Fruit fly (Drosophila melanogaster): ENCODE measurements around the gene CG42813.

DNA sequence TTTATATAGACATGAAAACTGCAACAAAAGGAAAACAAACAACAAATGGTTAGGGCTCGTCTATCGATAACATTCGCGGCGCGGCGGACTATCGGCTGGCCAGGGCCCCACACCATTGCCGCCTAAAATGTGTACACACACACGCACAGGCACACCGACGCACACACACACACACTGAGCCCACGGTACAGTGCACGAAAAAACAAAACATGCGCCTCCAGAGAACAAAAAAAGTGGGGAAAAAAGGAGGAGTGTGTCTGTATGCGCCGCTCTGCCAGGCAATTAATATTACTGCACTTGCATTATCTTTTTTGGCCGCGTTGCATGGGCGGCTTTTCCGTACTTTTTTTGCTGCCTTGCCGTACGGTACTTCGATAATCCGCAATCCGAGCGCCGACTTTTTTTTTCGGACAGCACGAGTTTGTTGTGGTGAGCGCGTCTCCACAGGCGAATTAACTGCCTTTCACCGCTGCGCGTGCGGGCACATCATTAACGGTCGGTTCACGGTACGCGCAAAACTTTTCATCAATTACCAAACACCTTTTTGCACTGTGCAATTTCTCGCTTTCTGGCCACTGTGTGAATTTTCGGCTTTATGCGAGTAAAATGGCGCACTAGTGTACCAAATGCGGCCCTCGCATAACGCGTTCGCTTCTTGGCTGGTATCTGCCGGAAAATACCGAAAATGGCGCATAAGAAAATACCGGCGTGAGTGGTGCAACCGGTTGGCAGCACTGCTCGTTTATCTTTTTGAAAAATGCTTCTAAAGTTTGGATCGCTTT is 35.3 kb upstream of the CG42813 start, which contains the start of gene woc:
- peak; percentile 73 for TF ChIP-seq CG11294 (GFP tag; IDR thresholded peaks at IDR 0.05)
- TF ChIP-seq CG15336 (GFP tag; IDR thresholded peaks at IDR 0.05), result peak; percentile 79
- peak; percentile 77 for TF ChIP-seq Lpt (GFP tag; optimal IDR thresholded peaks at IDR 0.05)
- TF ChIP-seq CG10669 (GFP tag; optimal IDR thresholded peaks at IDR 0.05), result peak; percentile 69
- peak; percentile 65 for TF ChIP-seq CG11902 (GFP tag; optimal IDR thresholded peaks at IDR 0.05)
- peak; percentile 4 for TF ChIP-seq Hr38 (GFP tag; optimal IDR thresholded peaks at IDR 0.05)
- peak; percentile 83 for TF ChIP-seq CG8119 (GFP tag; IDR thresholded peaks at IDR 0.05)
- peak; percentile 91 for TF ChIP-seq CG16779 (tag; optimal IDR thresholded peaks at IDR 0.05)
- TF ChIP-seq CG4318 (GFP tag; optimal IDR thresholded peaks at IDR 0.05), result no peak
- TF ChIP-seq cyc (GFP tag; optimal IDR thresholded peaks at IDR 0.05), result peak; percentile 76

All from whole organism, prepupa.